Worm (Caenorhabditis elegans): ENCODE data around the gene C17B7.14.

DNA sequence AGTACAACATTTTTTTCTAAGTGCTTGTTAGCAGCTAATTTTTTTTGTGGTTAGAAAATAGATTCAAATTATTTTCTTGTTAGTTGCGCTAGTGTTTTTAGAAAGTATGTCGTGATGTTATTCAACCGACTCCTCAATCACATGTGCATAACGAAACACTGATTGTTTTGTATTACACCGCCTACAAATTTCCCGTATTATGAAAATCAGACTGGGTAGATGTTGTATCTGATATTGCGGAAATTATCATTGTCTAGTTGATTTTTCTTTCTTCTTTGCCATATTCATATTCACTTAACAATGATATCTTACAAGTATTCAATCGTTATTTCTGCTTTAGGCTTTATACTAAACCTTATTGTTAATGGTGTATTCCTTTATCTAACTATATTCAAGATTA lies 30.9 kb upstream of the C17B7.14 start, which contains the start of gene str-63:
- TF ChIP-seq him-1 (tag; optimal IDR thresholded peaks at IDR 0.05), result no peak
- TF ChIP-seq W03F9.2 (tag; optimal IDR thresholded peaks at IDR 0.05), result no peak

Measured in whole organism, L4/young adult.